Fruit fly (Drosophila melanogaster) whole organism, pupa: ENCODE results near the gene rtet.

Source experiments
- CG10348 ChIP-seq: fragments of 200-800 bp; sonication (Bioruptor generic); IDR thresholded peaks from 2 replicates; pipeline ENCODE4 v1.3.6; 2022; ENCODE audit warnings: missing biosample characterization, missing genetic modification characterization
- CG13204 ChIP-seq: fragments of 200-800 bp; sonication (Bioruptor generic); optimal IDR thresholded peaks from 2 replicates; lab custom pipeline; 2018; ENCODE audit warnings: missing biosample characterization, mild to moderate bottlenecking, missing genetic modification characterization, moderate library complexity
- CG14655 ChIP-seq: fragments of 200-800 bp; sonication (Bioruptor generic); optimal IDR thresholded peaks from 3 replicates; lab custom pipeline; 2017; ENCODE audit warnings: mild to moderate bottlenecking, missing biosample characterization, missing genetic modification reagents, missing genetic modification characterization
- CG34367 ChIP-seq: fragments of 200-800 bp; sonication (Bioruptor generic); optimal IDR thresholded peaks from 2 replicates; lab custom pipeline; 2018; ENCODE audit warnings: missing biosample characterization, mild to moderate bottlenecking, missing genetic modification characterization
- CG4496 ChIP-seq: fragments of 200-800 bp; sonication (Bioruptor generic); IDR thresholded peaks from 3 replicates; pipeline ENCODE4 v1.3.6; 2022; ENCODE audit warnings: missing biosample characterization, missing genetic modification characterization
- CG8301 ChIP-seq: fragments of 200-800 bp; sonication (Bioruptor generic); optimal IDR thresholded peaks from 2 replicates; lab custom pipeline; 2018; ENCODE audit warnings: missing biosample characterization, mild to moderate bottlenecking, missing genetic modification characterization
- CG9948 ChIP-seq: fragments of 200-800 bp; sonication (Bioruptor generic); optimal IDR thresholded peaks from 2 replicates; lab custom pipeline; 2018; ENCODE audit warnings: missing biosample characterization, mild to moderate bottlenecking, missing genetic modification characterization, moderate library complexity
- D1 ChIP-seq: fragments of 200-800 bp; sonication (Bioruptor generic); optimal IDR thresholded peaks from 2 replicates; lab custom pipeline; 2018; ENCODE audit warnings: missing biosample characterization, mild to moderate bottlenecking, missing genetic modification characterization, moderate library complexity
- EcR ChIP-seq: fragments of 200-800 bp; sonication (Bioruptor generic); optimal IDR thresholded peaks from 3 replicates; lab custom pipeline; 2019; ENCODE audit warnings: missing biosample characterization, missing genetic modification characterization, mild to moderate bottlenecking, moderate library complexity, missing genetic modification reagents
- Ets98B ChIP-seq: fragments of 200-800 bp; sonication (Bioruptor generic); IDR thresholded peaks from 2 replicates; pipeline ENCODE4 v1.3.6; 2022; ENCODE audit warnings: missing biosample characterization, missing genetic modification characterization
- Pif1A ChIP-seq: fragments of 200-800 bp; sonication (Bioruptor generic); optimal IDR thresholded peaks from 3 replicates; lab custom pipeline; 2016; ENCODE audit warnings: missing biosample characterization, missing genetic modification characterization
- Pif1B ChIP-seq: fragments of 200-800 bp; sonication (Bioruptor generic); optimal IDR thresholded peaks from 3 replicates; lab custom pipeline; 2016; ENCODE audit warnings: missing biosample characterization, missing genetic modification characterization
- Snoo ChIP-seq: fragments of 200-800 bp; sonication (Bioruptor generic); optimal IDR thresholded peaks from 3 replicates; lab custom pipeline; 2017; ENCODE audit warnings: missing biosample characterization, mild to moderate bottlenecking, missing genetic modification characterization, inconsistent platforms
- gl ChIP-seq: fragments of 200-800 bp; sonication (Bioruptor generic); optimal IDR thresholded peaks from 2 replicates; lab custom pipeline; 2018; ENCODE audit warnings: missing biosample characterization, mild to moderate bottlenecking, missing genetic modification characterization

- TF ChIP-seq CG9948 (tag; lab: Kevin White, UChicago) (peak; percentile 63), EcR (peak; percentile 10), Snoo (tag; lab: Kevin White, UChicago) (peak; percentile 70), CG13204 (GFP tag; lab: Kevin White, UChicago) (no peak), gl (peak; percentile 47), CG14655 (GFP tag; lab: Kevin White, UChicago) (no peak), D1 (no peak), CG10348 (GFP tag; lab: Robert Waterston, UW) (peak; percentile 87), CG4496 (GFP tag; lab: Robert Waterston, UW) (peak; percentile 83; the same call in 2 of the 3 replicates), Pif1A (GFP tag; lab: Kevin White, UChicago) (no peak), CG8301 (tag; lab: Kevin White, UChicago) (no peak), Ets98B (peak; percentile 90), CG34367 (tag; lab: Kevin White, UChicago) (peak; percentile 64), Pif1B (GFP tag; lab: Kevin White, UChicago) (no peak)
Observed at dm6 chr3R:21097631-21098117, 10.6 kb upstream of the rtet start, which contains the start of gene RhoGAP93B.
